Worm (Caenorhabditis elegans): Measurements from ENCODE around the gene F57G4.1.

ce11 chrV:17658824-17659223 is 35.5 kb downstream of the F57G4.1 start:
- TF ChIP-seq him-1 (tag; optimal IDR thresholded peaks at IDR 0.05), result no peak
- no peak for TF ChIP-seq dao-5 (tag; optimal IDR thresholded peaks at IDR 0.05)

Measured in whole organism, L4/young adult.